Fruit fly (Drosophila melanogaster): Measurements from ENCODE around the gene CG42853.
A peak's percentile ranks its signal among the peaks of the same experiment; 100 is the strongest.

The CG42853 gene

dm6 chr3L:18109459-18109863 lies 12.3 kb downstream of the CG42853 start, which contains the start of the genes Polr3D and mus304 (continued):
- TF ChIP-seq stwl (tag; optimal IDR thresholded peaks at IDR 0.05) = peak; percentile 74
- 0 out of 2 replicates have a peak, but pooled peaks have one; percentile 44 for TF ChIP-seq bbx (GFP tag; IDR thresholded peaks at IDR 0.05; ENCODE audit: partially characterized antibody)
- no peak for TF ChIP-seq CG8944 (GFP tag; optimal IDR thresholded peaks at IDR 0.05)
- peak; percentile 40 for TF ChIP-seq gem (tag; optimal IDR thresholded peaks at IDR 0.05)
- no peak for TF ChIP-seq CG17385 (GFP tag; optimal IDR thresholded peaks at IDR 0.05)
- TF ChIP-seq schlank (tag; optimal IDR thresholded peaks at IDR 0.05) = no peak
- TF ChIP-seq Eip74EF (GFP tag; optimal IDR thresholded peaks at IDR 0.05) = no peak
- no peak for TF ChIP-seq ems (GFP tag; optimal IDR thresholded peaks at IDR 0.05)
- 0 out of 3 replicates have a peak, but pooled peaks have one; percentile 45 for TF ChIP-seq vnd (GFP tag; IDR thresholded peaks at IDR 0.05; ENCODE audit: partially characterized antibody)
- TF ChIP-seq Hr78 (GFP tag; optimal IDR thresholded peaks at IDR 0.05) = no peak
- TF ChIP-seq az2 (GFP tag; optimal IDR thresholded peaks at IDR 0.05) = no peak
- TF ChIP-seq Oaz (GFP tag; IDR thresholded peaks at IDR 0.05) = no peak

- TF ChIP-seq CG6765 (GFP tag; optimal IDR thresholded peaks at IDR 0.05) (peak; percentile 40), CG14441 (GFP tag; IDR thresholded peaks at IDR 0.05) (peak; percentile 37), klu (GFP tag; IDR thresholded peaks at IDR 0.05) (peak; percentile 29; the same call in 1 of the 2 replicates), Myb (GFP tag; optimal IDR thresholded peaks at IDR 0.05) (peak; percentile 67), Dp (GFP tag; optimal IDR thresholded peaks at IDR 0.05) (peak; percentile 7), otp (GFP tag; IDR thresholded peaks at IDR 0.05) (peak; percentile 26; the same call in 1 of the 3 replicates), ash1 (GFP tag; optimal IDR thresholded peaks at IDR 0.05) (no peak), CG12659 (GFP tag; optimal IDR thresholded peaks at IDR 0.05) (peak; percentile 79), sug (tag; optimal IDR thresholded peaks at IDR 0.05) (peak; percentile 83), Xrp1 (GFP tag; IDR thresholded peaks at IDR 0.05) (peak; percentile 60), ken (GFP tag; IDR thresholded peaks at IDR 0.05) (no peak), pan (optimal IDR thresholded peaks at IDR 0.05) (no peak), pan (GFP tag; optimal IDR thresholded peaks at IDR 0.05 in 1 of 2, IDR thresholded peaks at IDR 0.05 in 1 of 2) (peak in 1 of 2 experiments; percentile 69), psq (GFP tag; optimal IDR thresholded peaks at IDR 0.05) (peak; percentile 50), Side (GFP tag; optimal IDR thresholded peaks at IDR 0.05) (no peak), NfI (GFP tag; optimal IDR thresholded peaks at IDR 0.05) (peak; percentile 72), Sry-δ (GFP tag; optimal IDR thresholded peaks at IDR 0.05) (peak; percentile 21), slbo (GFP tag; IDR thresholded peaks at IDR 0.05) (peak; percentile 71), lilli (GFP tag; optimal IDR thresholded peaks at IDR 0.05) (peak; percentile 71), Ssrp (tag; optimal IDR thresholded peaks at IDR 0.05) (peak; percentile 72), pnt (GFP tag; optimal IDR thresholded peaks at IDR 0.05) (no peak), CG10431 (GFP tag; optimal IDR thresholded peaks at IDR 0.05) (peak; percentile 39), CG12219 (GFP tag; optimal IDR thresholded peaks at IDR 0.05) (peak; percentile 36), CG11504 (tag; optimal IDR thresholded peaks at IDR 0.05) (peak; percentile 77), MTF-1 (GFP tag; optimal IDR thresholded peaks at IDR 0.05; ENCODE audit: borderline replicate concordance) (no peak), ase (GFP tag; IDR thresholded peaks at IDR 0.05) (0 out of 3 replicates have a peak, but pooled peaks have one; percentile 19), CG7271 (tag; optimal IDR thresholded peaks at IDR 0.05) (no peak), CG13296 (GFP tag; optimal IDR thresholded peaks at IDR 0.05) (peak; percentile 72), Dip2 (GFP tag; IDR thresholded peaks at IDR 0.05) (no peak), pita (GFP tag; optimal IDR thresholded peaks at IDR 0.05) (no peak), ci (GFP tag; IDR thresholded peaks at IDR 0.05) (peak; percentile 19; the same call in 1 of the 3 replicates), CG31441 (GFP tag; IDR thresholded peaks at IDR 0.05) (peak; percentile 83), nom (GFP tag; optimal IDR thresholded peaks at IDR 0.05) (no peak), CG18011 (GFP tag; optimal IDR thresholded peaks at IDR 0.05) (peak; percentile 91), CG8089 (GFP tag; optimal IDR thresholded peaks at IDR 0.05) (no peak)
Observed at dm6 chr3L:18106021-18106944, 15.5 kb downstream of the CG42853 start, which contains the start of the genes CG13698 and mRpS26. Gene CG13698 (minus strand): TSS chr3L:18106149. Gene mRpS26 (plus strand): TSS chr3L:18106579.

Measured in whole organism, embryonic.